Worm (Caenorhabditis elegans): ENCODE measurements around the gene sms-1.

DNA sequence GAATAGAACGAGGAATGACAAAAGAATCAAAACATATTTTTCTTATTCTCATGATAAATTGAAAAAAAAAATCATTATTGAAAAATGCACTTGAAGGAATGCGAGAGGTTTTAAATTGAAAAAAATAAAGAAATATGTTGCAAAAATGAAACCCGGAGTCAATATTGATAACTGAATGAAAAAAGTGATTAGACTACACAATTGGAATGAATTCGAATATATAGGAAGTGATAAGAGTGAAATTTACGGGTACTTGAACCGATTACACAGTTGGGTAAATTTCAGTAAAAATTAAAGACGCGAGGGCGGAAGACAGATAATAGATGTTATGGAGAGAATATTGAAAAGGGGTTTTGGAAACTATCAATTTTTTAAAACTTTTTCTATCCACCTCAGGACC is 8.9 kb downstream of the sms-1 start:
- no peak for TF ChIP-seq dpl-1 (GFP tag; optimal IDR thresholded peaks at IDR 0.05)
- TF ChIP-seq pha-4 (tag; optimal IDR thresholded peaks at IDR 0.05) = no peak
- TF ChIP-seq C06A6.2 (GFP tag; conservative IDR thresholded peaks at IDR 0.05) = no peak
- TF ChIP-seq ztf-22 (GFP tag; optimal IDR thresholded peaks at IDR 0.05) = no peak
- no peak for TF ChIP-seq unc-130 (GFP tag; optimal IDR thresholded peaks at IDR 0.05)
- TF ChIP-seq gei-17 (GFP tag; optimal IDR thresholded peaks at IDR 0.05) = no peak
- no peak for TF ChIP-seq ama-1 (optimal IDR thresholded peaks at IDR 0.05)
- TF ChIP-seq ama-1 (GFP tag; optimal IDR thresholded peaks at IDR 0.05) = no peak
- no peak for TF ChIP-seq attf-6 (GFP tag; IDR thresholded peaks at IDR 0.05)
- no peak for TF ChIP-seq snpc-4 (GFP tag; optimal IDR thresholded peaks at IDR 0.05)
- no peak for TF ChIP-seq snpc-4 (tag; optimal IDR thresholded peaks at IDR 0.05)
- TF ChIP-seq athp-1 (tag; optimal IDR thresholded peaks at IDR 0.05) = no peak
- no peak for TF ChIP-seq unc-62 (GFP tag; optimal IDR thresholded peaks at IDR 0.05)
- no peak for TF ChIP-seq aptf-3 (GFP tag; IDR thresholded peaks at IDR 0.05)
- TF ChIP-seq madf-8 (GFP tag; conservative IDR thresholded peaks at IDR 0.05) = no peak
- TF ChIP-seq C17E4.6 (GFP tag; IDR thresholded peaks at IDR 0.05) = no peak
